Fruit fly (Drosophila melanogaster) Kc167 (cell line): Measurements from ENCODE around the gene CG15528.

Source experiments
- Sin3A ChIP-seq: fragments of >200 bp; optimal IDR thresholded peaks from 2 replicates; lab custom pipeline; 2018; ENCODE audit warnings: missing external identifiers
- insv ChIP-seq: fragments of >200 bp; optimal IDR thresholded peaks from 3 replicates; lab custom pipeline; 2018; ENCODE audit warnings: missing external identifiers
- psq ChIP-seq: fragments of >200 bp; optimal IDR thresholded peaks from 2 replicates; lab custom pipeline; 2017; ENCODE audit warnings: missing external identifiers

DNA sequence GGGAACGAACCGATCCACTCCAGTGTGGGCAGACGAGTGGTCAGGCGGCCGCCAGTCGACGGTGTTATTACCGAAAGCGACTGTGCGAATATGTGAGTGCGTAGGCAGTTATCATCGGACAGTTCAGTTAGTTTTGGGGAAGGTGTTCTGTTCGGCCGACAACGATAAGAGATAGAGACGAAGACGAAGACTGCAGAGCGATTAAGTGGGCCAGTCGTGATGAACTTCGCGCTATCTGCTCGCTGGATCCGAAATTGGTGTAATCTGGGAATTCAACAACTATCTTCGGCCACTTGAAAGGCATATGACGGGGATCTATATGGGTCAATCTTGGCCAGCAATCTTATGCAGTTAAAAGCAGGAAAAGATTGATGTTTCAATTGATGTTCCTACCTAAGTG is 42.7 kb downstream of the CG15528 start, which contains the start of gene CG7912:
- TF ChIP-seq psq: no peak
- TF ChIP-seq Sin3A (lab: Kevin White, UChicago): no peak
- no peak for TF ChIP-seq insv (lab: Kevin White, UChicago)
